Worm (Caenorhabditis elegans) whole organism, L3 larva: ENCODE results near the gene air-1.
A peak's percentile ranks its signal among the peaks of the same experiment; 100 is the strongest.

Experiments
- R02D3.7 ChIP-seq: fragments of 150-350 bp; optimal IDR thresholded peaks from 2 replicates; lab custom pipeline; 2014; ENCODE audit warnings: missing biosample characterization, missing genetic modification characterization
- ZK546.5 ChIP-seq: sonication (generic microtip); optimal IDR thresholded peaks from 2 replicates; lab custom pipeline; 2017; ENCODE audit warnings: missing biosample characterization, missing genetic modification characterization
- aly-2 ChIP-seq: fragments of 150-350 bp; optimal IDR thresholded peaks from 2 replicates; lab custom pipeline; 2014; ENCODE audit warnings: missing biosample characterization, missing genetic modification characterization
- ama-1 ChIP-seq: fragments of 150-350 bp; optimal IDR thresholded peaks from 2 replicates; lab custom pipeline; 2018
- ceh-16 ChIP-seq: sonication (generic microtip); optimal IDR thresholded peaks from 2 replicates; lab custom pipeline; 2017; ENCODE audit warnings: missing biosample characterization, missing genetic modification characterization
- ceh-28 ChIP-seq: fragments of 150-350 bp; optimal IDR thresholded peaks from 2 replicates; lab custom pipeline; 2014; ENCODE audit warnings: missing biosample characterization, missing genetic modification reagents, missing genetic modification characterization
- ceh-82 ChIP-seq: fragments of 150-350 bp; optimal IDR thresholded peaks from 2 replicates; lab custom pipeline; 2014; ENCODE audit warnings: missing biosample characterization, missing genetic modification characterization
- ceh-9 ChIP-seq: sonication (generic microtip); optimal IDR thresholded peaks from 2 replicates; lab custom pipeline; 2018; ENCODE audit warnings: missing biosample characterization, missing genetic modification characterization
- daf-12 ChIP-seq: fragments of 150-350 bp; optimal IDR thresholded peaks from 2 replicates; lab custom pipeline; 2014; ENCODE audit warnings: missing biosample characterization, missing genetic modification reagents, missing genetic modification characterization
- egl-27 ChIP-seq: sonication (generic microtip); optimal IDR thresholded peaks from 4 replicates; lab custom pipeline; 2017; ENCODE audit warnings: missing biosample characterization, missing genetic modification reagents, missing genetic modification characterization
- egl-5 ChIP-seq: fragments of 150-350 bp; optimal IDR thresholded peaks from 2 replicates; lab custom pipeline; 2017; ENCODE audit warnings: missing biosample characterization, missing genetic modification reagents, missing genetic modification characterization, inconsistent platforms
- elt-1 ChIP-seq: fragments of 150-350 bp; optimal IDR thresholded peaks from 2 replicates; lab custom pipeline; 2014; ENCODE audit warnings: missing biosample characterization, missing genetic modification characterization
- elt-2 ChIP-seq: sonication (generic microtip); optimal IDR thresholded peaks from 2 replicates; lab custom pipeline; 2016; ENCODE audit warnings: missing genetic modification reagents, mild to moderate bottlenecking, missing genetic modification characterization, missing compliant biosample characterization
- elt-3 ChIP-seq, 3 experiments: fragments of 150-350 bp in 1 of 3; sonication (generic microtip) in 2 of 3; optimal IDR thresholded peaks; 2 replicates in 2 of 3; 4 replicates in 1 of 3; lab custom pipeline; 2014 to 2017; ENCODE audit warnings: missing biosample characterization in 3 of 3, missing genetic modification characterization in 3 of 3
- eor-1 ChIP-seq, 2 experiments: fragments of 150-350 bp; optimal IDR thresholded peaks; 2 replicates each; lab custom pipeline; 2014 to 2018; ENCODE audit warnings: missing biosample characterization in 2 of 2, missing genetic modification characterization in 2 of 2
- fkh-10 ChIP-seq: sonication (generic microtip); optimal IDR thresholded peaks from 2 replicates; lab custom pipeline; 2017; ENCODE audit warnings: missing biosample characterization, missing genetic modification reagents, missing genetic modification characterization
- fkh-2 ChIP-seq: fragments of 150-350 bp; optimal IDR thresholded peaks from 2 replicates; lab custom pipeline; 2014; ENCODE audit warnings: missing biosample characterization, missing genetic modification reagents, missing genetic modification characterization
- fos-1 ChIP-seq: fragments of 150-350 bp; optimal IDR thresholded peaks from 2 replicates; lab custom pipeline; 2014; ENCODE audit warnings: missing biosample characterization, missing genetic modification characterization
- hmg-11 ChIP-seq: sonication (generic microtip); optimal IDR thresholded peaks from 2 replicates; lab custom pipeline; 2016; ENCODE audit warnings: missing genetic modification characterization, missing compliant biosample characterization
- jun-1 ChIP-seq: fragments of 150-350 bp; optimal IDR thresholded peaks from 2 replicates; lab custom pipeline; 2014; ENCODE audit warnings: missing biosample characterization, missing genetic modification reagents, missing genetic modification characterization
- lin-15B ChIP-seq: fragments of 150-350 bp; optimal IDR thresholded peaks from 2 replicates; lab custom pipeline; 2014; ENCODE audit warnings: missing biosample characterization, missing genetic modification characterization
- lin-39 ChIP-seq: fragments of 150-350 bp; optimal IDR thresholded peaks from 2 replicates; lab custom pipeline; 2018; ENCODE audit warnings: missing biosample characterization, missing genetic modification reagents, missing genetic modification characterization
- lsy-12 ChIP-seq: sonication (generic microtip); optimal IDR thresholded peaks from 2 replicates; lab custom pipeline; 2016; ENCODE audit warnings: mild to moderate bottlenecking, missing genetic modification characterization, missing compliant biosample characterization
- mdl-1 ChIP-seq: fragments of 150-350 bp; optimal IDR thresholded peaks from 2 replicates; lab custom pipeline; 2014; ENCODE audit warnings: missing biosample characterization, missing genetic modification characterization
- mml-1 ChIP-seq: fragments of 150-350 bp; sonication (generic microtip); optimal IDR thresholded peaks from 3 replicates; lab custom pipeline; 2014; ENCODE audit warnings: missing biosample characterization, missing genetic modification characterization
- nfya-1 ChIP-seq: sonication (generic microtip); optimal IDR thresholded peaks from 2 replicates; lab custom pipeline; 2017; ENCODE audit warnings: missing genetic modification characterization, mild to moderate bottlenecking, missing compliant biosample characterization, antibody characterized with exemption, moderate library complexity; ENCODE audit not compliant: insufficient read depth
- nhr-11 ChIP-seq: fragments of 150-350 bp; optimal IDR thresholded peaks from 2 replicates; lab custom pipeline; 2014; ENCODE audit warnings: missing biosample characterization, missing genetic modification characterization
- nhr-12 ChIP-seq: fragments of 150-350 bp; optimal IDR thresholded peaks from 2 replicates; lab custom pipeline; 2014; ENCODE audit warnings: missing biosample characterization, missing genetic modification characterization
- nhr-23 ChIP-seq: fragments of 150-350 bp; optimal IDR thresholded peaks from 2 replicates; lab custom pipeline; 2014; ENCODE audit warnings: missing biosample characterization, missing genetic modification reagents, missing genetic modification characterization
- nhr-237 ChIP-seq: fragments of 150-350 bp; optimal IDR thresholded peaks from 2 replicates; lab custom pipeline; 2014; ENCODE audit warnings: missing biosample characterization, missing genetic modification characterization
- nhr-25 ChIP-seq: sonication (generic microtip); optimal IDR thresholded peaks from 2 replicates; lab custom pipeline; 2017; ENCODE audit warnings: missing biosample characterization, missing genetic modification characterization
- nhr-28 ChIP-seq: fragments of 150-350 bp; optimal IDR thresholded peaks from 2 replicates; lab custom pipeline; 2014; ENCODE audit warnings: missing biosample characterization, missing genetic modification characterization
- nhr-43 ChIP-seq: sonication (generic microtip); optimal IDR thresholded peaks from 2 replicates; lab custom pipeline; 2016; ENCODE audit warnings: mild to moderate bottlenecking, missing genetic modification characterization, missing compliant biosample characterization; ENCODE audit not compliant: poor library complexity, severe bottlenecking
- nhr-67 ChIP-seq: fragments of 150-350 bp; optimal IDR thresholded peaks from 2 replicates; lab custom pipeline; 2014; ENCODE audit warnings: missing biosample characterization, missing genetic modification characterization
- nhr-76 ChIP-seq: fragments of 150-350 bp; sonication (generic microtip); optimal IDR thresholded peaks from 5 replicates; lab custom pipeline; 2014; ENCODE audit warnings: missing biosample characterization, missing genetic modification characterization
- nhr-77 ChIP-seq: fragments of 150-350 bp; optimal IDR thresholded peaks from 2 replicates; lab custom pipeline; 2014; ENCODE audit warnings: missing biosample characterization, missing genetic modification characterization
- pha-4 ChIP-seq: fragments of 150-350 bp; optimal IDR thresholded peaks from 2 replicates; lab custom pipeline; 2014; ENCODE audit warnings: missing biosample characterization, missing genetic modification reagents, missing genetic modification characterization
- pqm-1 ChIP-seq: fragments of 150-350 bp; optimal IDR thresholded peaks from 2 replicates; lab custom pipeline; 2017; ENCODE audit warnings: missing biosample characterization, missing genetic modification characterization, inconsistent platforms
- sea-2 ChIP-seq: fragments of 150-350 bp; sonication (generic microtip); optimal IDR thresholded peaks from 4 replicates; lab custom pipeline; 2014; ENCODE audit warnings: missing biosample characterization, missing genetic modification reagents, missing genetic modification characterization
- skn-1 ChIP-seq: fragments of 150-350 bp; optimal IDR thresholded peaks from 2 replicates; lab custom pipeline; 2014; ENCODE audit warnings: missing biosample characterization, missing genetic modification characterization
- snpc-4 ChIP-seq: fragments of 150-350 bp; optimal IDR thresholded peaks from 2 replicates; lab custom pipeline; 2014; ENCODE audit warnings: missing biosample characterization, missing genetic modification characterization
- tbx-2 ChIP-seq: sonication (generic microtip); optimal IDR thresholded peaks from 2 replicates; lab custom pipeline; 2016; ENCODE audit warnings: mild to moderate bottlenecking, missing genetic modification characterization, missing compliant biosample characterization
- unc-39 ChIP-seq: sonication (generic microtip); optimal IDR thresholded peaks from 4 replicates; lab custom pipeline; 2017; ENCODE audit warnings: missing biosample characterization, missing genetic modification characterization
- unc-62 ChIP-seq: fragments of 150-350 bp; sonication (generic microtip); optimal IDR thresholded peaks from 4 replicates; lab custom pipeline; 2014; ENCODE audit warnings: missing biosample characterization, missing genetic modification reagents, missing genetic modification characterization
- zag-1 ChIP-seq: fragments of 150-350 bp; optimal IDR thresholded peaks from 2 replicates; lab custom pipeline; 2014; ENCODE audit warnings: missing biosample characterization, missing genetic modification characterization
- ztf-11 ChIP-seq: fragments of 150-350 bp; optimal IDR thresholded peaks from 2 replicates; lab custom pipeline; 2014; ENCODE audit warnings: missing biosample characterization, missing genetic modification characterization
- ztf-4 ChIP-seq: fragments of 150-350 bp; optimal IDR thresholded peaks from 2 replicates; lab custom pipeline; 2014; ENCODE audit warnings: missing biosample characterization, missing genetic modification characterization

air-1 gene

DNA sequence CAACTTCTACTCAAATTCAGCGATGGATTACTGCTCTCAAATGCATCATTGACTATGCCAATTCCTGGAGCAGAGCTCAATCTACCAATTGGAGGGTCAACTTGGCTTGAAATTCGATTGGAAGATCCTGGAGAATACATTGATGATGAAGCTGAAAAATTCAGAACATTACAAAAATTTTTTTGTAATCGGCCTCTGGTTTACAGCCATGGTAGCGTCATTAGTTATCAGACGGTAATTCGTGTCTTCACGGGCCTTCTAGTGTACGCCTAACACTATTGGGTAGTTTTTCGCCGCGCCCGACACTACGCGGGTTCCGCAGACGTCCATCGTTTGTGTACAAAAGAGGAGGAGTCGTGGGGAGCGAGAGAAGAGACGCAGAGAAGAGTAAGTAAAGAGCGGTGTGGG is 7.4 kb downstream of the air-1 start:
- peak; percentile 70 for TF ChIP-seq elt-2 (tag; lab: Kevin White, UChicago)
- no peak for TF ChIP-seq sea-2 (GFP tag; lab: Kevin White, UChicago)
- TF ChIP-seq eor-1 (tag; optimal IDR thresholded peaks at IDR 0.05; lab: Kevin White, UChicago), result no peak
- TF ChIP-seq jun-1, result no peak
- TF ChIP-seq egl-5 (tag; lab: Kevin White, UChicago), result no peak
- TF ChIP-seq mml-1, result no peak
- TF ChIP-seq fos-1 (tag; lab: Kevin White, UChicago), result no peak
- TF ChIP-seq nhr-43 (tag; lab: Kevin White, UChicago), result peak; percentile 81
- no peak for TF ChIP-seq fkh-10 (GFP tag; lab: Kevin White, UChicago)
- TF ChIP-seq R02D3.7, result peak; percentile 73
- no peak for TF ChIP-seq nhr-28 (tag; lab: Kevin White, UChicago)
- TF ChIP-seq zag-1 (tag; lab: Kevin White, UChicago), result peak; percentile 3
- TF ChIP-seq nhr-67 (tag; lab: Kevin White, UChicago), result no peak
- peak; percentile 59 for TF ChIP-seq ceh-28 (tag; lab: Kevin White, UChicago)
- peak; percentile 69 for TF ChIP-seq lin-39
- TF ChIP-seq tbx-2 (tag; lab: Kevin White, UChicago), result peak; percentile 69
- no peak for TF ChIP-seq nhr-237 (tag; lab: Kevin White, UChicago)
- no peak for TF ChIP-seq unc-39 (tag; lab: Kevin White, UChicago)
- TF ChIP-seq fkh-2 (tag; lab: Kevin White, UChicago), result no peak
- peak; percentile 80 for TF ChIP-seq hmg-11
- TF ChIP-seq mdl-1 (tag; lab: Kevin White, UChicago), result no peak
- peak; percentile 82 for TF ChIP-seq nfya-1 (tag; lab: Kevin White, UChicago)
- no peak for TF ChIP-seq skn-1 (tag; lab: Kevin White, UChicago)
- TF ChIP-seq daf-12 (tag; lab: Kevin White, UChicago), result no peak
- peak; percentile 49 for TF ChIP-seq lin-15B
- peak; percentile 66 for TF ChIP-seq egl-27 (tag; lab: Kevin White, UChicago)
- peak; percentile 91 for TF ChIP-seq aly-2 (tag; lab: Kevin White, UChicago)
- TF ChIP-seq pqm-1, result peak; percentile 77
- TF ChIP-seq snpc-4 (tag; lab: Kevin White, UChicago), result peak; percentile 99
- no peak for TF ChIP-seq ztf-11
- TF ChIP-seq lsy-12 (tag; lab: Kevin White, UChicago), result peak; percentile 58
- no peak for TF ChIP-seq nhr-76 (tag; lab: Kevin White, UChicago)
- no peak for TF ChIP-seq nhr-12 (tag; lab: Kevin White, UChicago)
- no peak for TF ChIP-seq unc-62 (GFP tag; lab: Kevin White, UChicago)
- TF ChIP-seq ZK546.5 (tag; lab: Kevin White, UChicago), result no peak
- TF ChIP-seq nhr-23, result peak; percentile 91
- no peak for TF ChIP-seq ceh-16 (tag; lab: Kevin White, UChicago)
- no peak for TF ChIP-seq nhr-11 (tag; lab: Kevin White, UChicago)
- no peak for TF ChIP-seq ztf-4 (tag; lab: Kevin White, UChicago)
- peak; percentile 45 for TF ChIP-seq nhr-77
- TF ChIP-seq pha-4 (tag; lab: Kevin White, UChicago), result peak; percentile 86
- TF ChIP-seq ceh-82 (tag; lab: Kevin White, UChicago), result peak; percentile 41
- TF ChIP-seq elt-1, result no peak
- peak in 1 of 3 experiments; percentile 40 for TF ChIP-seq elt-3 (tag; optimal IDR thresholded peaks at IDR 0.05; lab: Kevin White, UChicago)
- peak; percentile 84 for TF ChIP-seq nhr-25 (tag; lab: Kevin White, UChicago)
- TF ChIP-seq ceh-9, result no peak
- peak; percentile 94 for TF ChIP-seq ama-1 (lab: Kevin White, UChicago)
